6 fruit fly cellular contexts compared by ENCODE assay signal in genomic region chr3R:12422379-12422975, dm6.
TF ChIP-seq lines count a peak whose summit lies in the region.

Gene Scgbeta, minus strand, starts transcription at chr3R:12422429.
Gene CG17202, plus strand, starts transcription at chr3R:12422768.

- peak; percentile 20 to 23 for TF ChIP-seq CTCF in S2 (optimal IDR thresholded peaks at IDR 0.05; lab: Kevin White, UChicago)
- TF ChIP-seq CTCF in whole organism, embryonic (GFP tag; optimal IDR thresholded peaks at IDR 0.05; lab: Kevin White, UChicago) = no peak

TF ChIP-seq in whole organism, adult, 20 proteins besides CTCF, POLR2A, EP300 and RAD21:
- TF ChIP-seq CG1620 (GFP tag; optimal IDR thresholded peaks at IDR 0.05; lab: Kevin White, UChicago) (no peak), CG11617 (GFP tag; optimal IDR thresholded peaks at IDR 0.05; lab: Kevin White, UChicago) (peak; percentile 13), CG7101 (tag; optimal IDR thresholded peaks at IDR 0.05; lab: Kevin White, UChicago) (peak; percentile 18), toe (GFP tag; optimal IDR thresholded peaks at IDR 0.05; lab: Kevin White, UChicago) (no peak), CG12768 (GFP tag; optimal IDR thresholded peaks at IDR 0.05; lab: Kevin White, UChicago) (peak; percentile 35), bab1 (GFP tag; optimal IDR thresholded peaks at IDR 0.05; lab: Kevin White, UChicago) (peak; percentile 10), cic (GFP tag; optimal IDR thresholded peaks at IDR 0.05; lab: Kevin White, UChicago) (peak; percentile 22)
TF ChIP-seq in whole organism, adult: peak in this region for 5.

TF ChIP-seq in whole organism, embryonic, 481 proteins besides CTCF, POLR2A, EP300 and RAD21 (continues in another document):
- TF ChIP-seq CG33213 (GFP tag; optimal IDR thresholded peaks at IDR 0.05; lab: Kevin White, UChicago) = peak; percentile 67
- TF ChIP-seq en (GFP tag; optimal IDR thresholded peaks at IDR 0.05; lab: Kevin White, UChicago) = no peak
- no peak for TF ChIP-seq Ssrp (tag; optimal IDR thresholded peaks at IDR 0.05; lab: Kevin White, UChicago)
- peak; percentile 54 for TF ChIP-seq CoRest (tag; optimal IDR thresholded peaks at IDR 0.05; lab: Kevin White, UChicago)
- no peak for TF ChIP-seq CG6254 (GFP tag; optimal IDR thresholded peaks at IDR 0.05; lab: Kevin White, UChicago)
- no peak for TF ChIP-seq grau (tag; optimal IDR thresholded peaks at IDR 0.05; lab: Kevin White, UChicago)
- no peak for TF ChIP-seq bowl (GFP tag; IDR thresholded peaks at IDR 0.05; lab: Robert Waterston, UW)
- no peak for TF ChIP-seq fd3F (GFP tag; optimal IDR thresholded peaks at IDR 0.05; lab: Kevin White, UChicago)
- 0 out of 3 replicates have a peak, but pooled peaks have one; percentile 29 for TF ChIP-seq ci (GFP tag; IDR thresholded peaks at IDR 0.05; lab: Robert Waterston, UW)
- TF ChIP-seq ase (GFP tag; IDR thresholded peaks at IDR 0.05; lab: Robert Waterston, UW) = 0 out of 3 replicates have a peak, but pooled peaks have one; percentile 5
- TF ChIP-seq CG10431 (GFP tag; optimal IDR thresholded peaks at IDR 0.05; lab: Kevin White, UChicago) = no peak
- no peak for TF ChIP-seq ems (GFP tag; optimal IDR thresholded peaks at IDR 0.05; lab: Kevin White, UChicago)
- TF ChIP-seq CG9797 (GFP tag; optimal IDR thresholded peaks at IDR 0.05; lab: Kevin White, UChicago) = peak; percentile 79
- peak; percentile 12 for TF ChIP-seq zen (tag; optimal IDR thresholded peaks at IDR 0.05; lab: Kevin White, UChicago)
- TF ChIP-seq Xbp1 (GFP tag; optimal IDR thresholded peaks at IDR 0.05; lab: Kevin White, UChicago) = peak; percentile 41
- TF ChIP-seq NK7.1 (GFP tag; optimal IDR thresholded peaks at IDR 0.05; lab: Kevin White, UChicago) = no peak
- peak; percentile 40 for TF ChIP-seq CG34376 (GFP tag; optimal IDR thresholded peaks at IDR 0.05; lab: Kevin White, UChicago)
- 0 out of 2 replicates have a peak, but pooled peaks have one; percentile 5 for TF ChIP-seq Ada2b (GFP tag; IDR thresholded peaks at IDR 0.05; lab: Robert Waterston, UW)
- TF ChIP-seq Hsf (GFP tag; optimal IDR thresholded peaks at IDR 0.05; lab: Kevin White, UChicago) = peak; percentile 17
- no peak for TF ChIP-seq ato (GFP tag; IDR thresholded peaks at IDR 0.05; lab: Robert Waterston, UW; ENCODE audit: partially characterized antibody)

TF ChIP-seq in whole organism, prepupa, 60 proteins besides CTCF, POLR2A, EP300 and RAD21:
- TF ChIP-seq esn (GFP tag; optimal IDR thresholded peaks at IDR 0.05; lab: Kevin White, UChicago) (peak; percentile 28), CG11762 (GFP tag; optimal IDR thresholded peaks at IDR 0.05; lab: Kevin White, UChicago; ENCODE audit: insufficient read depth) (no peak)

TF ChIP-seq in whole organism, pupa, 21 proteins besides CTCF, POLR2A, EP300 and RAD21:
- TF ChIP-seq CG17806 (tag; optimal IDR thresholded peaks at IDR 0.05; lab: Kevin White, UChicago) = no peak
- TF ChIP-seq Ets98B (GFP tag; IDR thresholded peaks at IDR 0.05; lab: Robert Waterston, UW) = peak; percentile 22; the same call in 1 of the 2 replicates

TF ChIP-seq in whole organism, wandering third instar larva, 38 proteins besides CTCF, POLR2A, EP300 and RAD21:
- TF ChIP-seq CrebA (GFP tag; optimal IDR thresholded peaks at IDR 0.05; lab: Kevin White, UChicago; ENCODE audit: borderline replicate concordance) = no peak
- TF ChIP-seq Hr83 (GFP tag; optimal IDR thresholded peaks at IDR 0.05; lab: Kevin White, UChicago; ENCODE audit: poor library complexity, severe bottlenecking) = peak; percentile 56
